Fruit fly (Drosophila melanogaster) whole organism, embryonic: Measurements from ENCODE around the gene CG3635.

ENCODE experiments used
- Bgb ChIP-seq: fragments of 200-800 bp; sonication (Bioruptor generic); IDR thresholded peaks from 2 replicates; pipeline ENCODE4 v1.3.6; 2022; ENCODE audit warnings: missing biosample characterization, missing genetic modification characterization; ENCODE audit not compliant: partially characterized antibody
- CG11696 ChIP-seq: fragments of 200-800 bp; sonication (Bioruptor generic); IDR thresholded peaks from 2 replicates; pipeline ENCODE4 v1.3.6; 2022; ENCODE audit warnings: missing biosample characterization, missing genetic modification characterization
- CG13287 ChIP-seq: fragments of 200-800 bp; sonication (Bioruptor generic); IDR thresholded peaks from 2 replicates; pipeline ENCODE4 v1.3.6; 2022; ENCODE audit warnings: missing biosample characterization, missing genetic modification characterization; ENCODE audit not compliant: partially characterized antibody
- CG14860 ChIP-seq: fragments of 200-800 bp; sonication (Bioruptor generic); IDR thresholded peaks from 3 replicates; pipeline ENCODE4 v1.3.6; 2022; ENCODE audit warnings: missing biosample characterization, missing genetic modification characterization; ENCODE audit not compliant: partially characterized antibody
- CG2129 ChIP-seq: fragments of 200-800 bp; sonication (Bioruptor generic); IDR thresholded peaks from 2 replicates; pipeline ENCODE4 v1.3.6; 2022; ENCODE audit warnings: missing biosample characterization, missing genetic modification characterization; ENCODE audit not compliant: partially characterized antibody
- CG2678 ChIP-seq: fragments of 200-800 bp; sonication (Bioruptor generic); optimal IDR thresholded peaks from 3 replicates; lab custom pipeline; 2019; ENCODE audit warnings: missing biosample characterization, mild to moderate bottlenecking, missing genetic modification characterization, moderate library complexity
- CG31224 ChIP-seq: fragments of 200-800 bp; sonication (Bioruptor generic); IDR thresholded peaks from 2 replicates; pipeline ENCODE4 v1.3.6; 2022; ENCODE audit warnings: missing biosample characterization, missing genetic modification characterization
- CG3163 ChIP-seq: fragments of 200-800 bp; sonication (Bioruptor generic); optimal IDR thresholded peaks from 3 replicates; lab custom pipeline; 2016; ENCODE audit warnings: missing biosample characterization, missing genetic modification characterization
- CG34422 ChIP-seq: fragments of 200-800 bp; sonication (Bioruptor generic); IDR thresholded peaks from 3 replicates; pipeline ENCODE4 v1.3.6; 2022; ENCODE audit warnings: missing biosample characterization, missing genetic modification characterization
- CG6791 ChIP-seq: fragments of 200-800 bp; sonication (Bioruptor generic); IDR thresholded peaks from 3 replicates; pipeline ENCODE4 v1.3.6; 2022; ENCODE audit warnings: missing biosample characterization, missing genetic modification characterization; ENCODE audit not compliant: partially characterized antibody
- CG8388 ChIP-seq: fragments of 200-800 bp; sonication (Bioruptor generic); optimal IDR thresholded peaks from 2 replicates; lab custom pipeline; 2019; ENCODE audit warnings: missing biosample characterization, mild to moderate bottlenecking, missing genetic modification characterization, moderate library complexity
- D19B ChIP-seq: fragments of 200-800 bp; sonication (Bioruptor generic); optimal IDR thresholded peaks from 2 replicates; lab custom pipeline; 2017; ENCODE audit warnings: missing biosample characterization, mild to moderate bottlenecking, missing genetic modification characterization
- Deaf1 ChIP-seq: fragments of 200-800 bp; optimal IDR thresholded peaks from 3 replicates; lab custom pipeline; 2019; ENCODE audit warnings: missing biosample characterization, mild to moderate bottlenecking, missing genetic modification characterization, moderate library complexity
- Dll ChIP-seq: fragments of 200-800 bp; sonication (Bioruptor generic); IDR thresholded peaks from 4 replicates; pipeline ENCODE4 v1.3.6; 2022; ENCODE audit warnings: missing biosample characterization, missing genetic modification characterization; ENCODE audit not compliant: partially characterized antibody
- HLH4C ChIP-seq: fragments of 200-800 bp; sonication (Bioruptor generic); IDR thresholded peaks from 3 replicates; pipeline ENCODE4 v1.3.6; 2022; ENCODE audit warnings: missing biosample characterization, missing genetic modification characterization; ENCODE audit not compliant: partially characterized antibody
- Hand ChIP-seq: fragments of 200-800 bp; sonication (Bioruptor generic); optimal IDR thresholded peaks from 2 replicates; lab custom pipeline; 2017; ENCODE audit warnings: mild to moderate bottlenecking, missing biosample characterization, missing genetic modification reagents, missing genetic modification characterization
- Hmr ChIP-seq: fragments of 200-800 bp; sonication (Bioruptor generic); optimal IDR thresholded peaks from 3 replicates; lab custom pipeline; 2017; ENCODE audit warnings: mild to moderate bottlenecking, missing biosample characterization, missing genetic modification reagents, missing genetic modification characterization
- Hr39 ChIP-seq: fragments of >200 bp; optimal IDR thresholded peaks from 2 replicates; lab custom pipeline; 2017
- MBD-R2 ChIP-seq: fragments of 200-800 bp; sonication (Bioruptor generic); IDR thresholded peaks from 2 replicates; pipeline ENCODE4 v1.3.6; 2022; ENCODE audit warnings: missing biosample characterization, missing genetic modification characterization
- Scr ChIP-seq: fragments of 200-800 bp; sonication (Bioruptor generic); IDR thresholded peaks from 2 replicates; pipeline ENCODE4 v1.3.6; 2022; ENCODE audit warnings: missing biosample characterization, missing genetic modification characterization; ENCODE audit not compliant: partially characterized antibody
- Six4 ChIP-seq: fragments of 200-800 bp; sonication (Bioruptor generic); optimal IDR thresholded peaks from 2 replicates; lab custom pipeline; 2016; ENCODE audit warnings: missing biosample characterization, missing genetic modification characterization
- Sry-δ ChIP-seq: fragments of 200-800 bp; sonication (Bioruptor generic); optimal IDR thresholded peaks from 2 replicates; lab custom pipeline; 2016; ENCODE audit warnings: missing biosample characterization, missing genetic modification characterization
- amos ChIP-seq: fragments of 200-800 bp; sonication (Bioruptor generic); IDR thresholded peaks from 2 replicates; pipeline ENCODE4 v1.3.6; 2022; ENCODE audit warnings: missing biosample characterization, missing genetic modification characterization; ENCODE audit not compliant: partially characterized antibody
- ara ChIP-seq: fragments of 200-800 bp; sonication (Bioruptor generic); IDR thresholded peaks from 2 replicates; pipeline ENCODE4 v1.3.6; 2022; ENCODE audit warnings: missing biosample characterization, missing genetic modification characterization
- ato ChIP-seq: fragments of 200-800 bp; sonication (Bioruptor generic); IDR thresholded peaks from 2 replicates; pipeline ENCODE4 v1.3.6; 2022; ENCODE audit warnings: missing biosample characterization, missing genetic modification characterization; ENCODE audit not compliant: partially characterized antibody
- bbx ChIP-seq: fragments of 200-800 bp; sonication (Bioruptor generic); IDR thresholded peaks from 2 replicates; pipeline ENCODE4 v1.3.6; 2022; ENCODE audit warnings: missing biosample characterization, missing genetic modification characterization; ENCODE audit not compliant: partially characterized antibody
- caup ChIP-seq: fragments of 200-800 bp; sonication (Bioruptor generic); optimal IDR thresholded peaks from 3 replicates; lab custom pipeline; 2017; ENCODE audit warnings: missing biosample characterization, mild to moderate bottlenecking, missing genetic modification characterization, moderate library complexity; ENCODE audit not compliant: severe bottlenecking
- chinmo ChIP-seq: fragments of 200-800 bp; sonication (Bioruptor generic); IDR thresholded peaks from 4 replicates; pipeline ENCODE4 v1.3.6; 2022; ENCODE audit warnings: missing biosample characterization, missing genetic modification characterization; ENCODE audit not compliant: partially characterized antibody
- ewg ChIP-seq: fragments of 200-800 bp; sonication (Bioruptor generic); optimal IDR thresholded peaks from 3 replicates; lab custom pipeline; 2017; ENCODE audit warnings: mild to moderate bottlenecking, missing biosample characterization, missing genetic modification reagents, missing genetic modification characterization
- grn ChIP-seq: fragments of 200-800 bp; sonication (Bioruptor generic); optimal IDR thresholded peaks from 3 replicates; lab custom pipeline; 2017; ENCODE audit warnings: missing biosample characterization, missing genetic modification characterization
- hbn ChIP-seq: fragments of 200-800 bp; sonication (Bioruptor generic); IDR thresholded peaks from 2 replicates; pipeline ENCODE4 v1.3.6; 2022; ENCODE audit warnings: missing biosample characterization, missing genetic modification characterization; ENCODE audit not compliant: partially characterized antibody
- inv ChIP-seq: fragments of 200-800 bp; sonication (Bioruptor generic); IDR thresholded peaks from 2 replicates; pipeline ENCODE4 v1.3.6; 2022; ENCODE audit warnings: missing biosample characterization, missing genetic modification characterization; ENCODE audit not compliant: partially characterized antibody
- knrl ChIP-seq: fragments of 200-800 bp; sonication (Bioruptor generic); IDR thresholded peaks from 3 replicates; pipeline ENCODE4 v1.3.6; 2022; ENCODE audit warnings: missing biosample characterization, missing genetic modification characterization; ENCODE audit not compliant: partially characterized antibody
- mld ChIP-seq: fragments of 200-800 bp; sonication (Bioruptor generic); IDR thresholded peaks from 3 replicates; pipeline ENCODE4 v1.3.6; 2022; ENCODE audit warnings: missing biosample characterization, missing genetic modification characterization; ENCODE audit not compliant: partially characterized antibody
- nerfin-2 ChIP-seq: fragments of 200-800 bp; sonication (Bioruptor generic); IDR thresholded peaks from 2 replicates; pipeline ENCODE4 v1.3.6; 2022; ENCODE audit warnings: missing biosample characterization, missing genetic modification characterization; ENCODE audit not compliant: partially characterized antibody
- oc ChIP-seq: fragments of 200-800 bp; sonication (Bioruptor generic); optimal IDR thresholded peaks from 2 replicates; lab custom pipeline; 2018; ENCODE audit warnings: missing biosample characterization, mild to moderate bottlenecking, missing genetic modification characterization, moderate library complexity
- pzg ChIP-seq: fragments of 200-800 bp; sonication (Bioruptor generic); optimal IDR thresholded peaks from 3 replicates; lab custom pipeline; 2018; ENCODE audit warnings: missing biosample characterization, mild to moderate bottlenecking, missing genetic modification characterization, moderate library complexity
- rib ChIP-seq: fragments of 200-800 bp; sonication (Bioruptor generic); IDR thresholded peaks from 2 replicates; pipeline ENCODE4 v1.3.6; 2022; ENCODE audit warnings: missing biosample characterization, missing genetic modification characterization
- scrt ChIP-seq: fragments of 200-800 bp; sonication (Bioruptor generic); optimal IDR thresholded peaks from 2 replicates; lab custom pipeline; 2018; ENCODE audit warnings: missing biosample characterization, mild to moderate bottlenecking, missing genetic modification characterization, moderate library complexity
- sob ChIP-seq: fragments of 200-800 bp; sonication (Bioruptor generic); IDR thresholded peaks from 2 replicates; pipeline ENCODE4 v1.3.6; 2022; ENCODE audit warnings: missing biosample characterization, missing genetic modification characterization
- tna ChIP-seq: fragments of 200-800 bp; sonication (Bioruptor generic); IDR thresholded peaks from 2 replicates; pipeline ENCODE4 v1.3.6; 2022; ENCODE audit warnings: missing biosample characterization, missing genetic modification characterization; ENCODE audit not compliant: partially characterized antibody
- tx ChIP-seq: fragments of 200-800 bp; sonication (Bioruptor generic); optimal IDR thresholded peaks from 2 replicates; lab custom pipeline; 2016; ENCODE audit warnings: missing biosample characterization, missing genetic modification characterization
- unc-4 ChIP-seq: fragments of 200-800 bp; sonication (Bioruptor generic); IDR thresholded peaks from 2 replicates; pipeline ENCODE4 v1.3.6; 2022; ENCODE audit warnings: missing biosample characterization, missing genetic modification characterization; ENCODE audit not compliant: partially characterized antibody
- zen2 ChIP-seq: fragments of 200-800 bp; sonication (Bioruptor generic); IDR thresholded peaks from 3 replicates; pipeline ENCODE4 v1.3.6; 2022; ENCODE audit warnings: missing biosample characterization, missing genetic modification characterization; ENCODE audit not compliant: partially characterized antibody

The CG3635 gene

dm6 chr2L:22145269-22145917 is 29.8 kb upstream of the CG3635 start (continued):
- no peak for TF ChIP-seq rib (GFP tag; lab: Robert Waterston, UW)
- 0 out of 4 replicates have a peak, but pooled peaks have one; percentile 52 for TF ChIP-seq chinmo (GFP tag; lab: Robert Waterston, UW)
- TF ChIP-seq CG31224 (GFP tag; lab: Robert Waterston, UW), result no peak
- no peak for TF ChIP-seq hbn
- peak; percentile 80 for TF ChIP-seq CG3163 (GFP tag; lab: Kevin White, UChicago)
- TF ChIP-seq ato, result peak; percentile 59
- no peak for TF ChIP-seq MBD-R2 (GFP tag; lab: Robert Waterston, UW)
- peak; percentile 88 for TF ChIP-seq tna (GFP tag; lab: Robert Waterston, UW)
- no peak for TF ChIP-seq CG2129
- peak; percentile 88 for TF ChIP-seq HLH4C (GFP tag; lab: Robert Waterston, UW)
- no peak for TF ChIP-seq oc (tag; lab: Kevin White, UChicago)
- TF ChIP-seq CG8388 (GFP tag; lab: Kevin White, UChicago), result peak; percentile 57
- no peak for TF ChIP-seq Six4 (GFP tag; lab: Kevin White, UChicago)
- TF ChIP-seq CG6791, result 0 out of 3 replicates have a peak, but pooled peaks have one; percentile 47
- TF ChIP-seq Hr39, result no peak
- TF ChIP-seq Bgb (GFP tag; lab: Robert Waterston, UW), result 0 out of 2 replicates have a peak, but pooled peaks have one; percentile 13
- TF ChIP-seq CG2678, result peak; percentile 22
- peak; percentile 48 for TF ChIP-seq Scr (GFP tag; lab: Robert Waterston, UW)
- TF ChIP-seq mld (GFP tag; lab: Robert Waterston, UW), result peak; percentile 55; the same call in 1 of the 3 replicates
- TF ChIP-seq D19B, result peak; percentile 65

dm6 chr2L:22146247-22146646 is 29.0 kb upstream of the CG3635 start:
- TF ChIP-seq CG11696 (GFP tag; lab: Robert Waterston, UW) (no peak), bbx (GFP tag; lab: Robert Waterston, UW) (peak; percentile 26; the same call in 1 of the 2 replicates), Deaf1 (tag; lab: Kevin White, UChicago) (peak; percentile 92), grn (no peak), Hand (GFP tag; lab: Kevin White, UChicago) (no peak), amos (GFP tag; lab: Robert Waterston, UW) (peak; percentile 61), ewg (GFP tag; lab: Kevin White, UChicago) (peak; percentile 98), caup (GFP tag; lab: Kevin White, UChicago) (no peak), scrt (GFP tag; lab: Kevin White, UChicago) (peak; percentile 42), Hmr (peak; percentile 16), sob (GFP tag; lab: Robert Waterston, UW) (0 out of 2 replicates have a peak, but pooled peaks have one; percentile 8), nerfin-2 (GFP tag; lab: Robert Waterston, UW) (0 out of 2 replicates have a peak, but pooled peaks have one; percentile 22), CG14860 (GFP tag; lab: Robert Waterston, UW) (0 out of 3 replicates have a peak, but pooled peaks have one; percentile 30), unc-4 (GFP tag; lab: Robert Waterston, UW) (peak; percentile 67), inv (GFP tag; lab: Robert Waterston, UW) (peak; percentile 42; the same call in 1 of the 2 replicates), Sry-δ (GFP tag; lab: Kevin White, UChicago) (peak; percentile 28), ara (GFP tag; lab: Robert Waterston, UW) (0 out of 2 replicates have a peak, but pooled peaks have one; percentile 28), CG34422 (GFP tag; lab: Robert Waterston, UW) (0 out of 3 replicates have a peak, but pooled peaks have one; percentile 18), knrl (GFP tag; lab: Robert Waterston, UW) (peak; percentile 33; the same call in 1 of the 3 replicates), tx (GFP tag; lab: Kevin White, UChicago) (no peak), CG13287 (GFP tag; lab: Robert Waterston, UW) (peak; percentile 73), pzg (GFP tag; lab: Kevin White, UChicago) (peak; percentile 46), zen2 (GFP tag; lab: Robert Waterston, UW) (peak; percentile 21; the same call in 1 of the 3 replicates), HLH4C (GFP tag; lab: Robert Waterston, UW) (peak; percentile 49; the same call in 2 of the 3 replicates), MBD-R2 (GFP tag; lab: Robert Waterston, UW) (0 out of 2 replicates have a peak, but pooled peaks have one; percentile 19), Dll (GFP tag; lab: Robert Waterston, UW) (peak; percentile 59; the same call in 3 of the 4 replicates), Six4 (GFP tag; lab: Kevin White, UChicago) (no peak), Bgb (GFP tag; lab: Robert Waterston, UW) (peak; percentile 50; the same call in 1 of the 2 replicates)
